Worm (Caenorhabditis elegans): Measurements from ENCODE around the gene D1025.10.

The D1025.10 gene

ce11 chrX:14560297-14560680 is 43.6 kb downstream of the D1025.10 start:
- TF ChIP-seq K02D7.2 (tag; optimal IDR thresholded peaks at IDR 0.05) (no peak), gmeb-2 (tag; optimal IDR thresholded peaks at IDR 0.05) (no peak), ceh-24 (tag; optimal IDR thresholded peaks at IDR 0.05) (no peak), hlh-6 (tag; optimal IDR thresholded peaks at IDR 0.05) (no peak), sdc-2 (tag; optimal IDR thresholded peaks at IDR 0.05) (peak; percentile 61), ceh-45 (GFP tag; IDR thresholded peaks at IDR 0.05) (no peak), ceh-34 (tag; optimal IDR thresholded peaks at IDR 0.05) (peak; percentile 99), Y22D7AL.16 (tag; optimal IDR thresholded peaks at IDR 0.05) (no peak), unc-3 (GFP tag; conservative IDR thresholded peaks at IDR 0.05) (no peak), unc-3 (tag; optimal IDR thresholded peaks at IDR 0.05) (no peak), lim-6 (tag; optimal IDR thresholded peaks at IDR 0.05) (no peak), pag-3 (tag; optimal IDR thresholded peaks at IDR 0.05; ENCODE audit: borderline replicate concordance) (peak; percentile 63), pax-1 (tag; optimal IDR thresholded peaks at IDR 0.05) (peak; percentile 70), hlh-30 (tag; optimal IDR thresholded peaks at IDR 0.05; ENCODE audit: insufficient read depth) (peak; percentile 77), T23F11.4 (GFP tag; optimal IDR thresholded peaks at IDR 0.05) (peak; percentile 42), ceh-31 (tag; optimal IDR thresholded peaks at IDR 0.05) (peak; percentile 87), che-1 (tag; optimal IDR thresholded peaks at IDR 0.05) (no peak), ztf-16 (tag; optimal IDR thresholded peaks at IDR 0.05) (peak; percentile 58), K09A11.1 (tag; optimal IDR thresholded peaks at IDR 0.05; ENCODE audit: insufficient read depth) (peak; percentile 53), C08G9.2 (tag; optimal IDR thresholded peaks at IDR 0.05) (no peak), ceh-30 (tag; optimal IDR thresholded peaks at IDR 0.05) (peak; percentile 61), fkh-10 (GFP tag; optimal IDR thresholded peaks at IDR 0.05) (no peak), ceh-18 (tag; optimal IDR thresholded peaks at IDR 0.05) (peak; percentile 95), ama-1 (optimal IDR thresholded peaks at IDR 0.05) (no peak), sox-4 (tag; optimal IDR thresholded peaks at IDR 0.05) (no peak), elt-2 (tag; optimal IDR thresholded peaks at IDR 0.05) (peak; percentile 43), hlh-15 (tag; optimal IDR thresholded peaks at IDR 0.05) (no peak), dve-1 (tag; optimal IDR thresholded peaks at IDR 0.05) (peak; percentile 97), mec-3 (tag; optimal IDR thresholded peaks at IDR 0.05; ENCODE audit: borderline replicate concordance) (no peak), madf-2 (tag; optimal IDR thresholded peaks at IDR 0.05) (no peak), F13H6.1 (tag; optimal IDR thresholded peaks at IDR 0.05) (peak; percentile 95), ref-2 (tag; optimal IDR thresholded peaks at IDR 0.05) (peak; percentile 86), odd-2 (tag; optimal IDR thresholded peaks at IDR 0.05) (no peak), ceh-22 (tag; optimal IDR thresholded peaks at IDR 0.05) (no peak), lin-11 (tag; optimal IDR thresholded peaks at IDR 0.05) (no peak), syd-9 (tag; optimal IDR thresholded peaks at IDR 0.05) (peak; percentile 31), fkh-6 (tag; optimal IDR thresholded peaks at IDR 0.05) (no peak), sox-2 (GFP tag; IDR thresholded peaks at IDR 0.05) (no peak), unc-55 (GFP tag; optimal IDR thresholded peaks at IDR 0.05) (peak; percentile 88), pat-9 (tag; optimal IDR thresholded peaks at IDR 0.05) (no peak), ceh-14 (tag; optimal IDR thresholded peaks at IDR 0.05) (peak; percentile 74), elt-4 (tag; optimal IDR thresholded peaks at IDR 0.05) (no peak), unc-86 (tag; optimal IDR thresholded peaks at IDR 0.05) (no peak), pros-1 (tag; optimal IDR thresholded peaks at IDR 0.05) (peak; percentile 75), tbx-7 (tag; optimal IDR thresholded peaks at IDR 0.05) (no peak), ceh-48 (tag; optimal IDR thresholded peaks at IDR 0.05) (no peak), npax-4 (tag; optimal IDR thresholded peaks at IDR 0.05) (no peak), ceh-2 (tag; optimal IDR thresholded peaks at IDR 0.05) (peak; percentile 74), nhr-232 (tag; optimal IDR thresholded peaks at IDR 0.05) (no peak), hlh-13 (GFP tag; optimal IDR thresholded peaks at IDR 0.05) (no peak), ets-4 (tag; optimal IDR thresholded peaks at IDR 0.05) (peak; percentile 90), fax-1 (tag; optimal IDR thresholded peaks at IDR 0.05) (no peak), ahr-1 (tag; optimal IDR thresholded peaks at IDR 0.05) (no peak), unc-42 (tag; optimal IDR thresholded peaks at IDR 0.05) (peak; percentile 49), rnt-1 (tag; optimal IDR thresholded peaks at IDR 0.05) (peak; percentile 89)

All from whole organism, late embryonic.